Fruit fly (Drosophila melanogaster): ENCODE results near the gene Pka-C1.

Pka-C1 gene

dm6 chr2L:9698923-9699493 lies at the start of gene Pka-C1:
Gene Pka-C1 (minus strand): TSS chr2L:9699297.
- TF ChIP-seq CTCF (optimal IDR thresholded peaks at IDR 0.05) (peak in 1 of 2 experiments; percentile 17), CG8478 (optimal IDR thresholded peaks at IDR 0.05) (no peak)

- TF ChIP-seq CG8478 (optimal IDR thresholded peaks at IDR 0.05), result no peak
- TF ChIP-seq CTCF (optimal IDR thresholded peaks at IDR 0.05), result no peak
Observed at dm6 chr2L:9746236-9747225, 47.4 kb upstream of the Pka-C1 start, which contains the start of gene Nckx30C. Gene Nckx30C (minus strand): TSS chr2L:9746495.

- TF ChIP-seq CTCF (optimal IDR thresholded peaks at IDR 0.05), result no peak
- no peak for TF ChIP-seq CG8478 (optimal IDR thresholded peaks at IDR 0.05)
Observed at dm6 chr2L:9744634-9745033, 45.5 kb upstream of the Pka-C1 start.

- no peak for TF ChIP-seq CTCF (optimal IDR thresholded peaks at IDR 0.05)
- TF ChIP-seq CG8478 (optimal IDR thresholded peaks at IDR 0.05), result no peak
Observed at dm6 chr2L:9743823-9744222, 44.7 kb upstream of the Pka-C1 start.

- TF ChIP-seq CG8478 (optimal IDR thresholded peaks at IDR 0.05) (no peak), CTCF (optimal IDR thresholded peaks at IDR 0.05) (no peak)
Observed at dm6 chr2L:9739685-9740084, 40.6 kb upstream of the Pka-C1 start.

DNA sequence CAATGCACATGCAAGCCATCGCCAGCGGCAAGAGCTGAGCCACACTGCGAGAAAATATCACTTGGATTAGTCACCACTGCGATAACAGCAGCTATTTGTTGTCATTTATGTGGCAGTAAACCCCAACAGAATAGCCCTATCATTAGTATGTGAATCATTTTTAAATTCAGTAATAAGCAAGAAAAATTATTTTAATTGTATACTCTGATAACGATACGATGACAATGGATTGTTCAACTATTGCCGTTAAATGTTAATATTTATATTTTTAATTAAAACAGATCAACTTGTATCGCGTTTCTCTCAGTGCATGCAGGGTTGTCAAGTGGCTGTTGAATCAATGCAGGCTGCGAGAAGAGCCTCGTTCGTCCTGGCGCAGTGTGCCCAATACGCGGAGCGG lies 38.7 kb upstream of the Pka-C1 start:
- TF ChIP-seq CG8478 (optimal IDR thresholded peaks at IDR 0.05) (no peak), CTCF (optimal IDR thresholded peaks at IDR 0.05) (no peak)

DNA sequence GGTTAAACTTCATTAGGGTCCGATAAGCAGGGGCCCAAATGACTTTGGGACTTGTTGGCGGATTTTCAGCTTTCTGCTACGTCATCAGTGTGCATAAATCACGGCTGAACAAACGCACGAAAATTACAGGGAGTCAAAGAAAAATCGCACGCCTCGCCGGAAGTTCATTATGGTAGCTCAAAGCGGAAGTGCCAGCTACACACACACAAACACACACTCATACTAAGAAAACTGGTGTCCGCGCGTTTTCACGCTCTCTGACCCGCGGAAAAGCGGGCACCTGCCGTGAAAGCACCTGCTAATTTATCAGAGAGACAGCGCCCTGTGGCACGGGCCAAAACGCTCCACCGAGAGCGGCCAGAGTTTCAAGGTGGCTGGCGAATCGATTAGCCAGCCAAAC lies 38.3 kb upstream of the Pka-C1 start:
- TF ChIP-seq CTCF (optimal IDR thresholded peaks at IDR 0.05), result no peak
- TF ChIP-seq CG8478 (optimal IDR thresholded peaks at IDR 0.05), result no peak

DNA sequence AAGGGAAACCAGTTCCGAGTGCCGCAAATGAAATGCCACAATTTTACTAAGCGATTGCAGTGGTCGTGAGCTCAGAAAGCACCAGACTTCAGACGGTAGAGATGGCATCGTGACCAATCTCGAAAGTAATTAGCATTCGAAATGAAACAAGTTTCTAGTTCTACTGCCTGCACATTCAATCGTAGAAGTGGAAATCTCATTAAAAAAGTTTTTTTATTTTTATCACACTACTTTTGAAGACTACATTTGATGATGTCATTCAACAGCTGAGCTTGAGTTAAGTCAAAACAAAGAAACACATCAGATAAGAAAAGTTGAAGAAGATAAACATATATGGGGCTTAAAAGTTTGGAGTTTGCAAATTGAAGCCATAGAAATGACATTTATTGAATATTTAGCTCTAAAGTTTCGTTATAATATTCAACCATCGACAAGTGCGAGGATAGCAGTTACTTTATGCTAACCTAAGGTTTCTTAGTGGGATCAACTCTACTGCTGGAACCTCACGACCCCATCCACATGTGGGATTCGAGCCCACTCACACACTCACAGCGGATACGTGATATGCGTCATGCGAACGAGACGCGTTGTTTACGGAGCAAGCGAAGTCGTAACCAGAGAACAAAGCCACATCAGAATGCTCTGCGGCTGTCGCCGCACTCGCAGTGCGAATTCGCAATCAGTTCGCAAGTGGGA lies 37.1 kb upstream of the Pka-C1 start, which contains the start of gene CG13117:
TSS of gene CG13117 (plus strand) at position 646 of the 696 bp plus-strand sequence.
- no peak for TF ChIP-seq CG8478 (optimal IDR thresholded peaks at IDR 0.05)
- TF ChIP-seq CTCF (optimal IDR thresholded peaks at IDR 0.05), result no peak

dm6 chr2L:9734134-9734533 lies 35.0 kb upstream of the Pka-C1 start:
- TF ChIP-seq CG8478 (optimal IDR thresholded peaks at IDR 0.05), result no peak
- TF ChIP-seq CTCF (optimal IDR thresholded peaks at IDR 0.05), result no peak

DNA sequence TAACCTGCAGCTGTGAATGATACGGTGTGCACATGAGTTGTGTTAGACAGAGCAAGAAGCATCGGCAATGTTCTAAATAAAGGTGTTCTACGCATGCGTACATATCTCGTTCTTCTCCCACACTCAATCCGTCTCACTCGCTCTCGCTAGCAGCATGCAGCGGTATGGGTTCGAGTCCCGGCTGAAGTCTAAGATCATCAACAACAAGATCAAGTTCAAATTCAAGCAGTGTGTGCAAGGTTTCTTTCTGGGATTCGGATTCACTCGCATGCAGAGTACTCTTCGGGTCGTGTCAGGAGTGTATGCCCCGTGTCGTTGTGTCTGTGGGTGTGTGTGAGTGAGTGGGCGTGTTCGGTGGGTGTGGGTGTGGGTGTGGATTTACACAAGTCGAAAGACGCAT lies 32.2 kb upstream of the Pka-C1 start:
- no peak for TF ChIP-seq CG8478 (optimal IDR thresholded peaks at IDR 0.05)
- peak; percentile 75 to 88 for TF ChIP-seq CTCF (optimal IDR thresholded peaks at IDR 0.05)

- TF ChIP-seq CG8478 (optimal IDR thresholded peaks at IDR 0.05) (no peak), CTCF (optimal IDR thresholded peaks at IDR 0.05) (no peak)
Observed at dm6 chr2L:9729618-9730284, 30.7 kb upstream of the Pka-C1 start, which contains the start of gene CG13116. Gene CG13116 (plus strand): TSS chr2L:9729940.

DNA sequence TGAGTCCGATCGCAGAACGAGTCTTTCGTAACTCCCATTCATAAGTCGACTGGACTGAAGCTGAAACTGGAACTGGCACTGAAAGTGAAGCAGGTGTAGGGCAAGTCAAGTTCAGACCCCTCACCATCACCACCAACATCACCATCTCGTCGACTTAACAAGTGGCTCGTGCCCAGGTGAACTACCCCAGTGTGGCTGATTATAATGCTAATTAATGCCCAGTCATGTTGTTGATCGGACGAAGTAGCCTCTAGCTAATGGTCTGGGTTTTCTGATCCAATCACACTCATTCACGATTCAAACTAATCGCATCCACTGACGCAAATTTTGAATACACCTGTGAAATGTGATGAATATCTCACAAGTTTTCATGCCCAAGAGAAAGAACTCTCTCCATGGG lies 29.7 kb upstream of the Pka-C1 start:
- TF ChIP-seq CTCF (optimal IDR thresholded peaks at IDR 0.05) (no peak), CG8478 (optimal IDR thresholded peaks at IDR 0.05) (no peak)

DNA sequence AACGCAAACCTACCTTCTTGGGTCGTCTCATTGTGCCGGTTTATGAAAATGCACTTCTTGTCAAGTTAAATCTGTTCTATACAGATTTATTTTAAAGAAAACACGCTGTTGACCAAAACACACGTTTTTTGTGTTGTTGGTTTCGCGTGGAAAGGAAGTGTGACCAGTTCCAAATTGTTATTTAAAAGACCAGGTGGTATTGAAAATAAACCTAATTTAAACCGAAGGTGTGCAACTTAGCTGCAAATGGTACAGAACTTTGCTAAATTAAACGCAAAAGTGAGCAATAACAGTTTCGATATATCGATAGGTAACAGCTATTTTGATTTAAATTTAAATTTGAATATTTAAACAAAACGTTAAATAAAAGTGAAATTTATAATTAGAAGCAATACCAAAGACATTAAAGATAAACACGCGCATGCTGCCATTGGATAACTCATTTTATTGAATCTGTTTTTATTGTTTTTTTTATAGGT lies 12.0 kb upstream of the Pka-C1 start, which contains the start of gene CG4364:
TSS of gene CG4364 (minus strand) at position 165 of the 479 bp plus-strand sequence.
- TF ChIP-seq CTCF (optimal IDR thresholded peaks at IDR 0.05) (peak; percentile 26 to 49), CG8478 (optimal IDR thresholded peaks at IDR 0.05) (no peak)

DNA sequence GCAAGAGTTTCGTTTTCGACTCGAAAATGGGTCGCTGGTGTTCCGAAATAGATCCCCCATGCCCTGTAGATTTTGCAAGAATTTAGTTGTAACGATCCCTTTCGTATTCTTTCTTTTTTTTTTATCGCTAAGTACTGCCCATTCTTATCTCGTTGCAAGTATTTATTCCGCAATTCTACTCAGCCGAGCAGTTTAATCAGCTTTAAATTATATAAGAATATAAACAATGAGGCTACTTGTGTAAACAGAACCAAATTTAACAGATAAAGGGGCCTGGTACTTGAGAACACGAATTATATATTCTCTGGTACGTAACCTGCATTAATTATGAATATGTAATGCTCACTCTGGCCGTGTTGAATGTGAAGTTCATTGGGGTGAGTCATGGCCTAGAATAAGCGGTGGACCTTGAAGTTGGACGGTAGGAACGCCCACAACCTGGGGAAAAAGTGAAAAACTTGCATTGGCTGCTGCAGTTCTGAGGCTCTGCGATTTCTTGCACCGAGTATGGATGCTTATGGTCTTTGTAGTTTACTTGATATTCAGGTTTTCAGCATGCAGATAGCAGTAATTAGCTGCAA lies 8.5 kb upstream of the Pka-C1 start:
- no peak for TF ChIP-seq CG8478 (optimal IDR thresholded peaks at IDR 0.05)
- TF ChIP-seq CTCF (optimal IDR thresholded peaks at IDR 0.05), result no peak
